Fruit fly (Drosophila melanogaster) whole organism, embryonic: ENCODE measurements around the gene TTLL6B.

Source experiments
- Antp ChIP-seq: fragments of 200-800 bp; sonication (Bioruptor generic); optimal IDR thresholded peaks from 3 replicates; lab custom pipeline; 2016; ENCODE audit warnings: missing biosample characterization, missing genetic modification characterization
- CG11085 ChIP-seq: fragments of 200-800 bp; sonication (Bioruptor generic); IDR thresholded peaks from 2 replicates; pipeline ENCODE4 v1.3.6; 2022; ENCODE audit warnings: missing biosample characterization, missing genetic modification characterization
- CG11504 ChIP-seq: fragments of 200-800 bp; sonication (Bioruptor generic); optimal IDR thresholded peaks from 3 replicates; lab custom pipeline; 2019; ENCODE audit warnings: missing biosample characterization, mild to moderate bottlenecking, missing genetic modification characterization, moderate library complexity
- CG12744 ChIP-seq: fragments of 200-800 bp; sonication (Bioruptor generic); optimal IDR thresholded peaks from 2 replicates; lab custom pipeline; 2016; ENCODE audit warnings: missing biosample characterization, missing genetic modification characterization
- CG12942 ChIP-seq: fragments of 200-800 bp; sonication (Bioruptor generic); optimal IDR thresholded peaks from 3 replicates; lab custom pipeline; 2016; ENCODE audit warnings: missing biosample characterization, missing genetic modification characterization
- CG14710 ChIP-seq: fragments of 200-800 bp; sonication (Bioruptor generic); optimal IDR thresholded peaks from 3 replicates; lab custom pipeline; 2019; ENCODE audit warnings: missing biosample characterization, mild to moderate bottlenecking, missing genetic modification characterization, moderate library complexity
- CG14860 ChIP-seq: fragments of 200-800 bp; sonication (Bioruptor generic); IDR thresholded peaks from 3 replicates; pipeline ENCODE4 v1.3.6; 2022; ENCODE audit warnings: missing biosample characterization, missing genetic modification characterization; ENCODE audit not compliant: partially characterized antibody
- CG15073 ChIP-seq: fragments of 200-800 bp; sonication (Bioruptor generic); optimal IDR thresholded peaks from 2 replicates; lab custom pipeline; 2016; ENCODE audit warnings: missing biosample characterization, missing genetic modification characterization
- CG18262 ChIP-seq: fragments of 200-800 bp; optimal IDR thresholded peaks from 3 replicates; lab custom pipeline; 2019; ENCODE audit warnings: missing biosample characterization, mild to moderate bottlenecking, missing genetic modification characterization, moderate library complexity
- CG2116 ChIP-seq: fragments of 200-800 bp; sonication (Bioruptor generic); optimal IDR thresholded peaks from 3 replicates; lab custom pipeline; 2018; ENCODE audit warnings: missing biosample characterization, mild to moderate bottlenecking, missing genetic modification characterization
- CG2202 ChIP-seq: fragments of 200-800 bp; sonication (Bioruptor generic); optimal IDR thresholded peaks from 2 replicates; lab custom pipeline; 2018; ENCODE audit warnings: missing biosample characterization, mild to moderate bottlenecking, missing genetic modification characterization
- CG31224 ChIP-seq: fragments of 200-800 bp; sonication (Bioruptor generic); IDR thresholded peaks from 2 replicates; pipeline ENCODE4 v1.3.6; 2022; ENCODE audit warnings: missing biosample characterization, missing genetic modification characterization
- CG31365 ChIP-seq: fragments of 200-800 bp; sonication (Bioruptor generic); optimal IDR thresholded peaks from 2 replicates; lab custom pipeline; 2018; ENCODE audit warnings: missing biosample characterization, mild to moderate bottlenecking, missing genetic modification characterization
- CG31388 ChIP-seq: fragments of 200-800 bp; sonication (Bioruptor generic); optimal IDR thresholded peaks from 2 replicates; lab custom pipeline; 2016; ENCODE audit warnings: missing biosample characterization, missing genetic modification characterization
- CG34224 ChIP-seq: fragments of 200-800 bp; sonication (Bioruptor generic); IDR thresholded peaks from 3 replicates; pipeline ENCODE4 v1.3.6; 2022; ENCODE audit warnings: missing biosample characterization, missing genetic modification characterization; ENCODE audit not compliant: partially characterized antibody
- CG43689 ChIP-seq: fragments of 200-800 bp; sonication (Bioruptor generic); IDR thresholded peaks from 2 replicates; pipeline ENCODE4 v1.3.6; 2022; ENCODE audit warnings: missing biosample characterization, missing genetic modification characterization
- CG4854 ChIP-seq: fragments of 200-800 bp; sonication (Bioruptor generic); optimal IDR thresholded peaks from 2 replicates; lab custom pipeline; 2016; ENCODE audit warnings: missing biosample characterization, missing genetic modification characterization, inconsistent platforms
- CG7987 ChIP-seq: fragments of 200-800 bp; sonication (Bioruptor generic); optimal IDR thresholded peaks from 2 replicates; lab custom pipeline; 2018; ENCODE audit warnings: missing biosample characterization, mild to moderate bottlenecking, missing genetic modification characterization, moderate library complexity
- CG8359 ChIP-seq: fragments of 200-800 bp; sonication (Bioruptor generic); optimal IDR thresholded peaks from 2 replicates; lab custom pipeline; 2017; ENCODE audit warnings: missing biosample characterization, mild to moderate bottlenecking, missing genetic modification characterization, borderline replicate concordance
- CG8388 ChIP-seq: fragments of 200-800 bp; sonication (Bioruptor generic); optimal IDR thresholded peaks from 2 replicates; lab custom pipeline; 2019; ENCODE audit warnings: missing biosample characterization, mild to moderate bottlenecking, missing genetic modification characterization, moderate library complexity
- CG9215 ChIP-seq: fragments of 200-800 bp; sonication (Bioruptor generic); IDR thresholded peaks from 2 replicates; pipeline ENCODE4 v1.3.6; 2022; ENCODE audit warnings: missing biosample characterization, missing genetic modification characterization
- CHES-1-like ChIP-seq: fragments of 200-800 bp; sonication (Bioruptor generic); optimal IDR thresholded peaks from 2 replicates; lab custom pipeline; 2016; ENCODE audit warnings: missing biosample characterization, missing genetic modification characterization
- D19B ChIP-seq: fragments of 200-800 bp; sonication (Bioruptor generic); optimal IDR thresholded peaks from 2 replicates; lab custom pipeline; 2017; ENCODE audit warnings: missing biosample characterization, mild to moderate bottlenecking, missing genetic modification characterization
- Dad ChIP-seq: fragments of 200-800 bp; sonication (Bioruptor generic); optimal IDR thresholded peaks from 3 replicates; lab custom pipeline; 2016; ENCODE audit warnings: missing biosample characterization, missing genetic modification characterization
- E2f1 ChIP-seq: fragments of 200-800 bp; sonication (Bioruptor generic); IDR thresholded peaks from 2 replicates; pipeline ENCODE4 v1.3.6; 2022; ENCODE audit warnings: missing biosample characterization, missing genetic modification characterization
- Gug ChIP-seq: fragments of 200-800 bp; sonication (Bioruptor generic); IDR thresholded peaks from 4 replicates; pipeline ENCODE4 v1.3.6; 2022; ENCODE audit warnings: missing biosample characterization, missing genetic modification characterization
- Hsf ChIP-seq: fragments of 200-800 bp; sonication (Bioruptor generic); optimal IDR thresholded peaks from 3 replicates; lab custom pipeline; 2016; ENCODE audit warnings: missing biosample characterization, missing genetic modification characterization
- Mrtf ChIP-seq: fragments of 200-800 bp; sonication (Bioruptor generic); IDR thresholded peaks from 3 replicates; pipeline ENCODE4 v1.3.6; 2022; ENCODE audit warnings: missing biosample characterization, missing genetic modification characterization
- Nf-YB ChIP-seq: fragments of 200-800 bp; sonication (Bioruptor generic); optimal IDR thresholded peaks from 3 replicates; lab custom pipeline; 2019; ENCODE audit warnings: missing biosample characterization, mild to moderate bottlenecking, missing genetic modification characterization, moderate library complexity
- Pdp1 ChIP-seq, 2 experiments: fragments of 200-800 bp; sonication (Bioruptor generic); optimal IDR thresholded peaks; 3 replicates each; lab custom pipeline; 2016; ENCODE audit warnings: missing biosample characterization in 2 of 2, missing genetic modification characterization in 2 of 2, mild to moderate bottlenecking in 1 of 2, moderate library complexity in 1 of 2
- Side ChIP-seq: fragments of 200-800 bp; sonication (Bioruptor generic); optimal IDR thresholded peaks from 2 replicates; lab custom pipeline; 2016; ENCODE audit warnings: missing biosample characterization, missing genetic modification characterization
- YL-1 ChIP-seq: fragments of 200-800 bp; sonication (Bioruptor generic); optimal IDR thresholded peaks from 3 replicates; lab custom pipeline; 2017; ENCODE audit warnings: missing biosample characterization, mild to moderate bottlenecking, missing genetic modification characterization
- bbx ChIP-seq: fragments of 200-800 bp; sonication (Bioruptor generic); IDR thresholded peaks from 2 replicates; pipeline ENCODE4 v1.3.6; 2022; ENCODE audit warnings: missing biosample characterization, missing genetic modification characterization; ENCODE audit not compliant: partially characterized antibody
- bsh ChIP-seq, 2 experiments: fragments of 200-800 bp; sonication (Bioruptor generic); optimal IDR thresholded peaks; 2 replicates each; lab custom pipeline; 2017 to 2018; ENCODE audit warnings: mild to moderate bottlenecking in 2 of 2, missing biosample characterization in 2 of 2, missing genetic modification characterization in 2 of 2, moderate library complexity in 1 of 2
- chm ChIP-seq: fragments of 200-800 bp; sonication (Bioruptor generic); IDR thresholded peaks from 2 replicates; pipeline ENCODE4 v1.3.6; 2022; ENCODE audit warnings: missing biosample characterization, missing genetic modification characterization
- dati ChIP-seq: fragments of 200-800 bp; sonication (Bioruptor generic); IDR thresholded peaks from 2 replicates; pipeline ENCODE4 v1.3.6; 2022; ENCODE audit warnings: missing biosample characterization, missing genetic modification characterization
- dpn ChIP-seq, 2 experiments: fragments of 200-800 bp; sonication (Bioruptor generic); optimal IDR thresholded peaks; 3 replicates each; lab custom pipeline; 2016; ENCODE audit warnings: missing biosample characterization in 2 of 2, missing genetic modification characterization in 2 of 2
- ewg ChIP-seq: fragments of 200-800 bp; sonication (Bioruptor generic); optimal IDR thresholded peaks from 3 replicates; lab custom pipeline; 2017; ENCODE audit warnings: mild to moderate bottlenecking, missing biosample characterization, missing genetic modification reagents, missing genetic modification characterization
- ind ChIP-seq: fragments of 200-800 bp; sonication (Bioruptor generic); optimal IDR thresholded peaks from 3 replicates; lab custom pipeline; 2016; ENCODE audit warnings: missing biosample characterization, missing genetic modification characterization
- insv ChIP-seq, 2 experiments: fragments of 200-800 bp; sonication (Bioruptor generic); optimal IDR thresholded peaks; 3 replicates each; lab custom pipeline; 2016 to 2018; ENCODE audit warnings: missing biosample characterization in 2 of 2, missing genetic modification characterization in 2 of 2
- jumu ChIP-seq: fragments of 200-800 bp; sonication (Bioruptor generic); optimal IDR thresholded peaks from 3 replicates; lab custom pipeline; 2016; ENCODE audit warnings: missing biosample characterization, missing genetic modification characterization
- luna ChIP-seq: fragments of 200-800 bp; sonication (Bioruptor generic); optimal IDR thresholded peaks from 2 replicates; lab custom pipeline; 2016; ENCODE audit warnings: missing biosample characterization, missing genetic modification characterization
- onecut ChIP-seq: fragments of 200-800 bp; sonication (Bioruptor generic); IDR thresholded peaks from 2 replicates; pipeline ENCODE4 v1.3.6; 2022; ENCODE audit warnings: missing biosample characterization, missing genetic modification characterization
- peb ChIP-seq: fragments of 200-800 bp; sonication (Bioruptor generic); IDR thresholded peaks from 2 replicates; pipeline ENCODE4 v1.3.6; 2022; ENCODE audit warnings: missing biosample characterization, missing genetic modification characterization
- pfk ChIP-seq: fragments of 200-800 bp; sonication (Bioruptor generic); optimal IDR thresholded peaks from 2 replicates; lab custom pipeline; 2018; ENCODE audit warnings: missing biosample characterization, mild to moderate bottlenecking, missing genetic modification characterization, moderate library complexity
- pzg ChIP-seq: fragments of 200-800 bp; sonication (Bioruptor generic); optimal IDR thresholded peaks from 3 replicates; lab custom pipeline; 2018; ENCODE audit warnings: missing biosample characterization, mild to moderate bottlenecking, missing genetic modification characterization, moderate library complexity
- tna ChIP-seq: fragments of 200-800 bp; sonication (Bioruptor generic); IDR thresholded peaks from 2 replicates; pipeline ENCODE4 v1.3.6; 2022; ENCODE audit warnings: missing biosample characterization, missing genetic modification characterization; ENCODE audit not compliant: partially characterized antibody
- trh ChIP-seq: fragments of 200-800 bp; sonication (Bioruptor generic); optimal IDR thresholded peaks from 2 replicates; lab custom pipeline; 2016; ENCODE audit warnings: missing biosample characterization, missing genetic modification characterization
- wor ChIP-seq: fragments of 200-800 bp; sonication (Bioruptor generic); IDR thresholded peaks from 2 replicates; pipeline ENCODE4 v1.3.6; 2022; ENCODE audit warnings: missing biosample characterization, missing genetic modification characterization

Gene TTLL6B

dm6 chr3R:27253136-27253920 lies 2.5 kb upstream of the TTLL6B start, which contains the start of gene pll (continued):
- no peak for TF ChIP-seq CG11504 (tag; lab: Kevin White, UChicago)
- TF ChIP-seq Gug = peak; percentile 88
- peak; percentile 82 for TF ChIP-seq CG12942 (GFP tag; lab: Kevin White, UChicago)
- peak; percentile 75 for TF ChIP-seq wor (GFP tag; lab: Robert Waterston, UW)
- TF ChIP-seq Side (GFP tag; lab: Kevin White, UChicago) = peak; percentile 41
- TF ChIP-seq CG14860 = no peak
- TF ChIP-seq dati (GFP tag; lab: Robert Waterston, UW) = peak; percentile 65
- no peak for TF ChIP-seq pfk
- peak; percentile 74 for TF ChIP-seq YL-1 (GFP tag; lab: Kevin White, UChicago)
- TF ChIP-seq CG34224 (GFP tag; lab: Robert Waterston, UW) = no peak
- peak; percentile 47 for TF ChIP-seq jumu (GFP tag; lab: Kevin White, UChicago)
- TF ChIP-seq CG31365 (tag; lab: Kevin White, UChicago) = no peak
- peak in 1 of 2 experiments; percentile 84 for TF ChIP-seq bsh (GFP tag; optimal IDR thresholded peaks at IDR 0.05; lab: Kevin White, UChicago)
- TF ChIP-seq CG12744 (GFP tag; lab: Kevin White, UChicago) = peak; percentile 77
- TF ChIP-seq insv (GFP tag; optimal IDR thresholded peaks at IDR 0.05; lab: Kevin White, UChicago) = peak in 1 of 2 experiments; percentile 47
- TF ChIP-seq Dad (GFP tag; lab: Kevin White, UChicago) = peak; percentile 51
- TF ChIP-seq CG11085 = peak; percentile 77; the same call in 1 of the 2 replicates
- peak; percentile 32 for TF ChIP-seq Antp (GFP tag; lab: Kevin White, UChicago)
- TF ChIP-seq CG14710 (tag; lab: Kevin White, UChicago) = peak; percentile 86
- no peak for TF ChIP-seq tna (GFP tag; lab: Robert Waterston, UW)
- peak; percentile 53 for TF ChIP-seq CG4854 (GFP tag; lab: Kevin White, UChicago)
- peak; percentile 66 for TF ChIP-seq CHES-1-like (GFP tag; lab: Kevin White, UChicago)
- TF ChIP-seq CG43689 = peak; percentile 60; the same call in 1 of the 2 replicates
- peak; percentile 52 for TF ChIP-seq CG2202
- peak; percentile 85 for TF ChIP-seq CG9215 (GFP tag; lab: Robert Waterston, UW)
- peak; percentile 92 for TF ChIP-seq chm (GFP tag; lab: Robert Waterston, UW)
- no peak for TF ChIP-seq CG15073 (GFP tag; lab: Kevin White, UChicago)
- peak; percentile 48 for TF ChIP-seq bbx (GFP tag; lab: Robert Waterston, UW)
- TF ChIP-seq pzg (GFP tag; lab: Kevin White, UChicago) = peak; percentile 93
- peak; percentile 84 for TF ChIP-seq CG31224 (GFP tag; lab: Robert Waterston, UW)
- peak; percentile 76 for TF ChIP-seq CG8388 (GFP tag; lab: Kevin White, UChicago)
- TF ChIP-seq CG2116 (GFP tag; lab: Kevin White, UChicago) = peak; percentile 61
- TF ChIP-seq ewg = peak; percentile 81
- TF ChIP-seq CG31388 (GFP tag; lab: Kevin White, UChicago) = peak; percentile 44
- TF ChIP-seq Pdp1 (GFP tag; optimal IDR thresholded peaks at IDR 0.05; lab: Kevin White, UChicago) = peak; percentile 67 to 92
- no peak for TF ChIP-seq D19B
- TF ChIP-seq E2f1 (GFP tag; lab: Robert Waterston, UW) = peak; percentile 90
- peak; percentile 84 for TF ChIP-seq Hsf
- peak; percentile 85 for TF ChIP-seq Mrtf
- TF ChIP-seq onecut (GFP tag; lab: Robert Waterston, UW) = peak; percentile 68
- peak; percentile 83 for TF ChIP-seq ind (GFP tag; lab: Kevin White, UChicago)
- TF ChIP-seq CG8359 (GFP tag; lab: Kevin White, UChicago) = no peak
- peak; percentile 41 for TF ChIP-seq Nf-YB (GFP tag; lab: Kevin White, UChicago)
- TF ChIP-seq trh (GFP tag; lab: Kevin White, UChicago) = peak; percentile 22
- peak; percentile 84 to 90 for TF ChIP-seq dpn (GFP tag; optimal IDR thresholded peaks at IDR 0.05; lab: Kevin White, UChicago)
- peak; percentile 83 for TF ChIP-seq peb (GFP tag; lab: Robert Waterston, UW)
- TF ChIP-seq luna (GFP tag; lab: Kevin White, UChicago) = peak; percentile 65
- TF ChIP-seq CG18262 (tag; lab: Kevin White, UChicago) = peak; percentile 74
- peak; percentile 32 for TF ChIP-seq CG7987 (GFP tag; lab: Kevin White, UChicago)
